Fruit fly (Drosophila melanogaster): ENCODE results near the gene CG9215.

The CG9215 gene

dm6 chrX:15578043-15578442, 4.6 kb downstream of the CG9215 start, which contains the start of the genes cerv and CG7872 (continued):
- TF ChIP-seq CG9797 (GFP tag; optimal IDR thresholded peaks at IDR 0.05) (peak; percentile 72), row (GFP tag; IDR thresholded peaks at IDR 0.05) (peak; percentile 25; the same call in 1 of the 3 replicates), dm (GFP tag; optimal IDR thresholded peaks at IDR 0.05) (peak; percentile 30), Scr (GFP tag; IDR thresholded peaks at IDR 0.05; ENCODE audit: partially characterized antibody) (peak; percentile 66), Oaz (GFP tag; IDR thresholded peaks at IDR 0.05) (no peak), hb (GFP tag; IDR thresholded peaks at IDR 0.05; ENCODE audit: partially characterized antibody) (peak; percentile 70), Max (GFP tag; optimal IDR thresholded peaks at IDR 0.05) (peak; percentile 2), CG14667 (GFP tag; IDR thresholded peaks at IDR 0.05) (no peak), BtbVII (GFP tag; optimal IDR thresholded peaks at IDR 0.05) (no peak), onecut (GFP tag; IDR thresholded peaks at IDR 0.05) (no peak), sens (GFP tag) (peak; percentile 45), CG2712 (tag; optimal IDR thresholded peaks at IDR 0.05) (peak; percentile 3), MBD-R2 (GFP tag; IDR thresholded peaks at IDR 0.05) (peak; percentile 88), Deaf1 (tag; optimal IDR thresholded peaks at IDR 0.05) (peak; percentile 13), gfzf (GFP tag; optimal IDR thresholded peaks at IDR 0.05) (peak; percentile 66), CG15514 (GFP tag; optimal IDR thresholded peaks at IDR 0.05) (peak; percentile 63), unc-4 (GFP tag; IDR thresholded peaks at IDR 0.05; ENCODE audit: partially characterized antibody) (peak; percentile 59), ci (GFP tag; IDR thresholded peaks at IDR 0.05) (0 out of 3 replicates have a peak, but pooled peaks have one; percentile 12), CG7987 (GFP tag; optimal IDR thresholded peaks at IDR 0.05) (no peak), mld (GFP tag; IDR thresholded peaks at IDR 0.05; ENCODE audit: partially characterized antibody) (0 out of 3 replicates have a peak, but pooled peaks have one; percentile 59), HLH4C (GFP tag; IDR thresholded peaks at IDR 0.05; ENCODE audit: partially characterized antibody) (peak; percentile 80), Dp (GFP tag; optimal IDR thresholded peaks at IDR 0.05) (peak; percentile 44), Med (GFP tag) (peak; percentile 82), inv (GFP tag; IDR thresholded peaks at IDR 0.05; ENCODE audit: partially characterized antibody) (peak; percentile 50), Opbp (GFP tag; IDR thresholded peaks at IDR 0.05; ENCODE audit: partially characterized antibody) (peak; percentile 79), CG17829 (tag; optimal IDR thresholded peaks at IDR 0.05) (peak; percentile 39), vnd (GFP tag; IDR thresholded peaks at IDR 0.05; ENCODE audit: partially characterized antibody) (peak; percentile 50; the same call in 1 of the 3 replicates), HLHmδ (GFP tag; optimal IDR thresholded peaks at IDR 0.05) (peak; percentile 13), CG3847 (GFP tag; IDR thresholded peaks at IDR 0.05) (peak; percentile 29; the same call in 1 of the 2 replicates), Sry-δ (GFP tag; optimal IDR thresholded peaks at IDR 0.05) (peak; percentile 71), CG6791 (GFP tag; IDR thresholded peaks at IDR 0.05; ENCODE audit: partially characterized antibody) (peak; percentile 78; the same call in 2 of the 3 replicates), HLH54F (GFP tag; optimal IDR thresholded peaks at IDR 0.05) (no peak), zen2 (GFP tag; IDR thresholded peaks at IDR 0.05; ENCODE audit: partially characterized antibody) (peak; percentile 52; the same call in 2 of the 3 replicates), dpn (GFP tag; optimal IDR thresholded peaks at IDR 0.05) (peak in 1 of 2 experiments; percentile 17), bbx (GFP tag; IDR thresholded peaks at IDR 0.05; ENCODE audit: partially characterized antibody) (peak; percentile 72), CG16813 (GFP tag; IDR thresholded peaks at IDR 0.05; ENCODE audit: partially characterized antibody) (peak; percentile 73), stwl (tag; optimal IDR thresholded peaks at IDR 0.05) (peak; percentile 81), crp (GFP tag; optimal IDR thresholded peaks at IDR 0.05) (peak in 1 of 2 experiments; percentile 45), pzg (GFP tag; optimal IDR thresholded peaks at IDR 0.05) (peak; percentile 70), CG15601 (tag; optimal IDR thresholded peaks at IDR 0.05) (peak; percentile 9), CG8290 (GFP tag; optimal IDR thresholded peaks at IDR 0.05) (no peak), CG8290 (tag; optimal IDR thresholded peaks at IDR 0.05) (peak in 1 of 2 experiments; percentile 45), ems (GFP tag; optimal IDR thresholded peaks at IDR 0.05) (no peak), E2f2 (GFP tag; IDR thresholded peaks at IDR 0.05) (peak; percentile 62), chm (GFP tag; IDR thresholded peaks at IDR 0.05) (0 out of 2 replicates have a peak, but pooled peaks have one; percentile 41)

Measured in whole organism, embryonic.